Fruit fly (Drosophila melanogaster): Measurements from ENCODE around the gene dbr.
A peak's percentile ranks its signal among the peaks of the same experiment; 100 is the strongest.

The dbr gene

DNA sequence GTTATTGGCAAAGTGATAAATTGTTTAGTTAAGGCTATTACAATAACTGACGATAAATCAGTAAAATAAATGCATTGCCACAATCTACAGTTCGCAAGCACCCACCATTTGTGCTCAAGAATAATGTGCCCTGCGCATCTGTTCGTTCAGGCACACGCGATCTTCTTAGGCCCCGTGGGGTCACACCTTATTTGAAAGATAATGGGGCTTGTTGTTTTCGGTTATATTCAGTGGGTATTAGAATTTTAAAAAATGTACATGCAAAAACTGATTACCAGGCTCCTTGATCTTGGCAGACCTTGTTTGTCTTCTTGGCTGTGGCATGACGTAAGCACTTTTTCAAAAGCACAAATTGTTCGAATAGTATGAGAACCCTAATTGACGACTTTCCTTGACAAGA, 40.8 kb downstream of the dbr start:
- TF ChIP-seq br (GFP tag; optimal IDR thresholded peaks at IDR 0.05) (no peak), dl (GFP tag; optimal IDR thresholded peaks at IDR 0.05; ENCODE audit: insufficient read depth in 1 of 2, partially characterized antibody in 2 of 2) (no peak), HLH106 (tag; optimal IDR thresholded peaks at IDR 0.05) (no peak), usp (GFP tag; optimal IDR thresholded peaks at IDR 0.05) (no peak), psq (GFP tag; optimal IDR thresholded peaks at IDR 0.05) (no peak), Vsx2 (GFP tag; optimal IDR thresholded peaks at IDR 0.05; ENCODE audit: partially characterized antibody) (no peak), sv (GFP tag; optimal IDR thresholded peaks at IDR 0.05) (no peak), brk (GFP tag; optimal IDR thresholded peaks at IDR 0.05) (no peak), lola (GFP tag; optimal IDR thresholded peaks at IDR 0.05) (no peak), dsf (GFP tag; optimal IDR thresholded peaks at IDR 0.05; ENCODE audit: borderline replicate concordance) (no peak), Dfd (GFP tag; optimal IDR thresholded peaks at IDR 0.05) (no peak), woc (GFP tag; optimal IDR thresholded peaks at IDR 0.05) (no peak), Dif (GFP tag; optimal IDR thresholded peaks at IDR 0.05; ENCODE audit: partially characterized antibody) (no peak), N (GFP tag; optimal IDR thresholded peaks at IDR 0.05) (no peak), dmrt93B (GFP tag; optimal IDR thresholded peaks at IDR 0.05) (no peak), sage (GFP tag; optimal IDR thresholded peaks at IDR 0.05) (no peak), Sp1 (GFP tag; optimal IDR thresholded peaks at IDR 0.05) (no peak), fru (GFP tag; optimal IDR thresholded peaks at IDR 0.05) (no peak)

dm6 chr2L:107476-108436, 41.5 kb downstream of the dbr start:
- no peak for TF ChIP-seq pan (optimal IDR thresholded peaks at IDR 0.05)
- TF ChIP-seq br (GFP tag; optimal IDR thresholded peaks at IDR 0.05): no peak
- no peak for TF ChIP-seq sv (GFP tag; optimal IDR thresholded peaks at IDR 0.05)
- no peak for TF ChIP-seq Vsx2 (GFP tag; optimal IDR thresholded peaks at IDR 0.05; ENCODE audit: partially characterized antibody)
- TF ChIP-seq N (GFP tag; optimal IDR thresholded peaks at IDR 0.05): no peak
- no peak for TF ChIP-seq Hr78 (GFP tag; optimal IDR thresholded peaks at IDR 0.05)
- TF ChIP-seq fru (GFP tag; optimal IDR thresholded peaks at IDR 0.05): no peak
- TF ChIP-seq tai (GFP tag; optimal IDR thresholded peaks at IDR 0.05): no peak
- no peak for TF ChIP-seq Hr83 (GFP tag; optimal IDR thresholded peaks at IDR 0.05; ENCODE audit: poor library complexity, severe bottlenecking)
- TF ChIP-seq rgr (GFP tag; optimal IDR thresholded peaks at IDR 0.05): no peak
- TF ChIP-seq lola (GFP tag; optimal IDR thresholded peaks at IDR 0.05): no peak
- TF ChIP-seq Rel (GFP tag; optimal IDR thresholded peaks at IDR 0.05): no peak
- TF ChIP-seq Rel (tag; optimal IDR thresholded peaks at IDR 0.05): peak; percentile 53
- peak; percentile 54 for TF ChIP-seq Dif (GFP tag; optimal IDR thresholded peaks at IDR 0.05; ENCODE audit: partially characterized antibody)
- peak; percentile 68 to 76 for TF ChIP-seq dl (GFP tag; optimal IDR thresholded peaks at IDR 0.05; ENCODE audit: insufficient read depth in 1 of 2, partially characterized antibody in 2 of 2)
- no peak for TF ChIP-seq usp (GFP tag; optimal IDR thresholded peaks at IDR 0.05)
- peak; percentile 50 for TF ChIP-seq woc (GFP tag; optimal IDR thresholded peaks at IDR 0.05)
- TF ChIP-seq dmrt93B (GFP tag; optimal IDR thresholded peaks at IDR 0.05): no peak
- no peak for TF ChIP-seq Mio (GFP tag; optimal IDR thresholded peaks at IDR 0.05)
- no peak for TF ChIP-seq OdsH (GFP tag; optimal IDR thresholded peaks at IDR 0.05)
- TF ChIP-seq h (GFP tag; optimal IDR thresholded peaks at IDR 0.05): peak; percentile 10
- no peak for TF ChIP-seq Hnf4 (GFP tag; optimal IDR thresholded peaks at IDR 0.05)
- TF ChIP-seq Jra (GFP tag; optimal IDR thresholded peaks at IDR 0.05): no peak
- TF ChIP-seq dsf (GFP tag; optimal IDR thresholded peaks at IDR 0.05; ENCODE audit: borderline replicate concordance): no peak
- peak; percentile 8 for TF ChIP-seq Myc (optimal IDR thresholded peaks at IDR 0.05)
- TF ChIP-seq jim (GFP tag; optimal IDR thresholded peaks at IDR 0.05): no peak
- TF ChIP-seq Sp1 (GFP tag; optimal IDR thresholded peaks at IDR 0.05): peak; percentile 42
- TF ChIP-seq foxo (GFP tag; optimal IDR thresholded peaks at IDR 0.05): peak in 1 of 2 experiments; percentile 9
- no peak for TF ChIP-seq sage (GFP tag; optimal IDR thresholded peaks at IDR 0.05)
- TF ChIP-seq psq (GFP tag; optimal IDR thresholded peaks at IDR 0.05): no peak
- no peak for TF ChIP-seq Abd-B (GFP tag; optimal IDR thresholded peaks at IDR 0.05)
- no peak for TF ChIP-seq GATAd (GFP tag; optimal IDR thresholded peaks at IDR 0.05)
- TF ChIP-seq brk (GFP tag; optimal IDR thresholded peaks at IDR 0.05): no peak
- no peak for TF ChIP-seq CG32264 (GFP tag; optimal IDR thresholded peaks at IDR 0.05)
- no peak for TF ChIP-seq ey (GFP tag; optimal IDR thresholded peaks at IDR 0.05)
- TF ChIP-seq CrebA (GFP tag; optimal IDR thresholded peaks at IDR 0.05; ENCODE audit: borderline replicate concordance): no peak
- TF ChIP-seq Dfd (GFP tag; optimal IDR thresholded peaks at IDR 0.05): no peak
- TF ChIP-seq HLH106 (tag; optimal IDR thresholded peaks at IDR 0.05): no peak
- TF ChIP-seq CG9705 (GFP tag; optimal IDR thresholded peaks at IDR 0.05): no peak

All from whole organism, wandering third instar larva.